Fruit fly (Drosophila melanogaster) whole organism, embryonic: ENCODE measurements around the gene RpL37A.

Source experiments
- ATbp ChIP-seq: fragments of 200-800 bp; sonication (Bioruptor generic); optimal IDR thresholded peaks from 2 replicates; lab custom pipeline; 2017; ENCODE audit warnings: missing biosample characterization, mild to moderate bottlenecking, missing genetic modification characterization, missing genetic modification reagents
- Atf-2 ChIP-seq: fragments of 200-800 bp; sonication (Bioruptor generic); optimal IDR thresholded peaks from 2 replicates; lab custom pipeline; 2016; ENCODE audit warnings: missing biosample characterization, missing genetic modification characterization
- CG10321 ChIP-seq: fragments of 200-800 bp; sonication (Bioruptor generic); IDR thresholded peaks from 2 replicates; pipeline ENCODE4 v1.3.6; 2022; ENCODE audit warnings: missing biosample characterization, missing genetic modification characterization
- CG12659 ChIP-seq: fragments of 200-800 bp; sonication (Bioruptor generic); optimal IDR thresholded peaks from 3 replicates; lab custom pipeline; 2017; ENCODE audit warnings: mild to moderate bottlenecking, missing biosample characterization, missing genetic modification reagents, missing genetic modification characterization
- CG17359 ChIP-seq: fragments of 200-800 bp; sonication (Bioruptor generic); optimal IDR thresholded peaks from 3 replicates; lab custom pipeline; 2018; ENCODE audit warnings: missing biosample characterization, mild to moderate bottlenecking, missing genetic modification characterization, moderate library complexity
- CG18599 ChIP-seq: fragments of 200-800 bp; sonication (Bioruptor generic); optimal IDR thresholded peaks from 3 replicates; lab custom pipeline; 2017; ENCODE audit warnings: missing biosample characterization, missing genetic modification characterization, mild to moderate bottlenecking, moderate library complexity, missing genetic modification reagents
- Doc3 ChIP-seq: fragments of 200-800 bp; sonication (Bioruptor generic); IDR thresholded peaks from 3 replicates; pipeline ENCODE4 v1.3.6; 2022; ENCODE audit warnings: missing biosample characterization, missing genetic modification characterization; ENCODE audit not compliant: partially characterized antibody
- Fer2 ChIP-seq: fragments of 200-800 bp; sonication (Bioruptor generic); optimal IDR thresholded peaks from 2 replicates; lab custom pipeline; 2018; ENCODE audit warnings: missing biosample characterization, mild to moderate bottlenecking, missing genetic modification characterization, moderate library complexity
- dpn ChIP-seq, 2 experiments: fragments of 200-800 bp; sonication (Bioruptor generic); optimal IDR thresholded peaks; 3 replicates each; lab custom pipeline; 2016; ENCODE audit warnings: missing biosample characterization in 2 of 2, missing genetic modification characterization in 2 of 2
- ftz-f1 ChIP-seq: fragments of 200-800 bp; sonication (Bioruptor generic); optimal IDR thresholded peaks from 2 replicates; lab custom pipeline; 2016; ENCODE audit warnings: missing biosample characterization, missing genetic modification characterization
- jumu ChIP-seq: fragments of 200-800 bp; sonication (Bioruptor generic); optimal IDR thresholded peaks from 3 replicates; lab custom pipeline; 2016; ENCODE audit warnings: missing biosample characterization, missing genetic modification characterization
- ro ChIP-seq: fragments of 200-800 bp; sonication (Bioruptor generic); IDR thresholded peaks from 2 replicates; pipeline ENCODE4 v1.3.6; 2022; ENCODE audit warnings: missing biosample characterization, missing genetic modification characterization
- sima ChIP-seq: fragments of 200-800 bp; sonication (Bioruptor generic); optimal IDR thresholded peaks from 2 replicates; lab custom pipeline; 2016; ENCODE audit warnings: missing biosample characterization, missing genetic modification characterization

dm6 chr2L:5031886-5032285, 38.9 kb upstream of the RpL37A start:
- TF ChIP-seq CG18599 (GFP tag; lab: Kevin White, UChicago), result no peak
- TF ChIP-seq ftz-f1, result no peak
- no peak for TF ChIP-seq CG12659 (GFP tag; lab: Kevin White, UChicago)
- TF ChIP-seq ATbp (GFP tag; lab: Kevin White, UChicago), result no peak
- TF ChIP-seq dpn (GFP tag; optimal IDR thresholded peaks at IDR 0.05; lab: Kevin White, UChicago), result no peak
- no peak for TF ChIP-seq Doc3 (GFP tag; lab: Robert Waterston, UW)
- TF ChIP-seq CG10321 (GFP tag; lab: Robert Waterston, UW), result no peak
- TF ChIP-seq Fer2, result no peak
- no peak for TF ChIP-seq jumu (GFP tag; lab: Kevin White, UChicago)
- no peak for TF ChIP-seq ro (GFP tag; lab: Robert Waterston, UW)
- TF ChIP-seq Atf-2, result no peak
- TF ChIP-seq sima (GFP tag; lab: Kevin White, UChicago), result no peak
- no peak for TF ChIP-seq CG17359
